Worm (Caenorhabditis elegans) whole organism, late embryonic: Measurements from ENCODE around the gene col-80.

Source experiments
- pag-3 ChIP-seq: sonication (generic microtip); optimal IDR thresholded peaks from 2 replicates; lab custom pipeline; 2016; ENCODE audit warnings: missing compliant biosample characterization, missing genetic modification characterization, borderline replicate concordance
- zip-5 ChIP-seq: sonication (generic microtip); optimal IDR thresholded peaks from 2 replicates; lab custom pipeline; 2016; ENCODE audit warnings: missing genetic modification characterization, missing compliant biosample characterization

DNA sequence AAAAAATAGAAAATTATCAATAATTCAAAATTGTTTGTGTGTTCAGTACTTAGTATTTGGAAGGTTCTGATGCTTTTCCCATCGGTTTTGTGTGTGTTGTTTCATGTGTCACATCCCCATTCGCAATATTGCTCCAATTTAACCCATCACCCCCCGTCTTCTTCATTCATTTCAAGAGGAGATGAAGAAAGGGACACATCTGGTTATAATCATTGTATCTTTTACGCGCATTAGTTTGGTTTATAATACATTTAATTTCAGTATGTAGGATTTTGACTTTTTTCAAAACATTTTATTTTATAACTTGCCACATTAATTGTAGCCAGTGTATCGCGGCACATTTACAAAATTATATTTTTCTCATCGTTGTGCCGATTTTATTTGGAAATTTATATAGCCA, 26.9 kb upstream of the col-80 start:
- TF ChIP-seq zip-5 (no peak), pag-3 (no peak)
